Worm (Caenorhabditis elegans) whole organism, mixed stage, embryonic: ENCODE data around the gene F40F8.1.

Experiments used
- blmp-1 ChIP-seq: fragments of 150-350 bp; optimal IDR thresholded peaks from 2 replicates; lab custom pipeline; 2014; ENCODE audit warnings: missing biosample characterization, missing genetic modification characterization
- nhr-12 ChIP-seq: fragments of 150-350 bp; optimal IDR thresholded peaks from 2 replicates; lab custom pipeline; 2014; ENCODE audit warnings: missing biosample characterization, missing genetic modification characterization
- unc-120 ChIP-seq: sonication (generic microtip); optimal IDR thresholded peaks from 2 replicates; lab custom pipeline; 2017; ENCODE audit warnings: missing genetic modification characterization, missing compliant biosample characterization; ENCODE audit not compliant: poor library complexity, severe bottlenecking
- ztf-11 ChIP-seq: fragments of 150-350 bp; optimal IDR thresholded peaks from 2 replicates; lab custom pipeline; 2014; ENCODE audit warnings: missing biosample characterization, missing genetic modification characterization

DNA sequence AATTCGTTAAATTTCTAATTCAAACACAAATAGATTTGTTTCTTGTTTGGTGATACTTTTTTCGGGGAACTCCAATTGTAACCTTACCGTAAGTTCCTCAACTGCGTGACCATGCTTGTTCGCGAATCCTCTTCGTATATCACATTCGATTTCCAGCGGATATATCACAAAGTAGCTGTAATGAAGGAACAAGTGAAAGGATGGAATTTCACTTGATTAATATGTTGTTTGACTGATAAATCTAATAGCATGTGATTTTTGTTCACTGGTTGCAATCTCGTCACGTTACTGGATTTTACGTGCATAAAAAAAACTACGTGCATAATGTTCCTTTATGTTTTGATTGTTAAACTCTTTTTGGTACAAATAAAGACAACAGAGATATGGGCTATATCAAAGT lies 34.2 kb downstream of the F40F8.1 start:
- TF ChIP-seq nhr-12 (tag; lab: Kevin White, UChicago): no peak
- TF ChIP-seq ztf-11 (tag; lab: Kevin White, UChicago): no peak
- TF ChIP-seq unc-120 (tag; lab: Kevin White, UChicago): no peak
- no peak for TF ChIP-seq blmp-1 (tag; lab: Kevin White, UChicago)
